Worm (Caenorhabditis elegans) whole organism, early embryonic: ENCODE measurements around the gene gna-1.

Experiments
- B0310.2 ChIP-seq: sonication (generic microtip); optimal IDR thresholded peaks from 2 replicates; lab custom pipeline; 2016; ENCODE audit warnings: mild to moderate bottlenecking, missing genetic modification characterization, missing compliant biosample characterization
- F13C5.2 ChIP-seq: sonication (generic microtip); optimal IDR thresholded peaks from 2 replicates; lab custom pipeline; 2017; ENCODE audit warnings: mild to moderate bottlenecking, missing genetic modification characterization, inconsistent platforms, missing compliant biosample characterization
- ama-1 ChIP-seq: fragments of 150-350 bp; optimal IDR thresholded peaks from 2 replicates; lab custom pipeline; 2014
- ceh-36 ChIP-seq: sonication (generic microtip); optimal IDR thresholded peaks from 2 replicates; lab custom pipeline; 2016; ENCODE audit warnings: missing genetic modification characterization, inconsistent platforms, missing compliant biosample characterization
- flt-1 ChIP-seq: fragments of 200-800 bp; sonication (Bioruptor generic); IDR thresholded peaks from 2 replicates; pipeline ENCODE4 v1.3.6; 2022; ENCODE audit warnings: missing genetic modification characterization, missing compliant biosample characterization
- hmbx-1 ChIP-seq: sonication (generic microtip); optimal IDR thresholded peaks from 2 replicates; lab custom pipeline; 2016; ENCODE audit warnings: mild to moderate bottlenecking, missing genetic modification characterization, missing compliant biosample characterization
- hmg-4 ChIP-seq: fragments of 200-800 bp; sonication (Bioruptor generic); optimal IDR thresholded peaks from 2 replicates; lab custom pipeline; 2018; ENCODE audit warnings: mild to moderate bottlenecking, missing genetic modification characterization, missing compliant biosample characterization
- hnd-1 ChIP-seq: sonication (generic microtip); optimal IDR thresholded peaks from 2 replicates; lab custom pipeline; 2016; ENCODE audit warnings: missing genetic modification characterization, missing compliant biosample characterization
- pes-1 ChIP-seq: fragments of 200-800 bp; sonication (Bioruptor generic); IDR thresholded peaks from 2 replicates; pipeline ENCODE4 v1.3.6; 2022; ENCODE audit warnings: missing genetic modification reagents, missing genetic modification characterization, missing compliant biosample characterization
- scrt-1 ChIP-seq: fragments of 200-800 bp; sonication (Bioruptor generic); IDR thresholded peaks from 2 replicates; pipeline ENCODE4 v1.3.6; 2022; ENCODE audit warnings: missing genetic modification characterization, missing compliant biosample characterization
- sea-1 ChIP-seq: fragments of 200-800 bp; sonication (Bioruptor generic); conservative IDR thresholded peaks from 2 replicates; pipeline ENCODE4 v1.3.6; 2022; ENCODE audit warnings: missing genetic modification characterization, missing compliant biosample characterization
- tbx-11 ChIP-seq: fragments of 200-800 bp; sonication (Bioruptor generic); IDR thresholded peaks from 2 replicates; pipeline ENCODE4 v1.3.6; 2022; ENCODE audit warnings: missing genetic modification characterization, missing compliant biosample characterization

DNA sequence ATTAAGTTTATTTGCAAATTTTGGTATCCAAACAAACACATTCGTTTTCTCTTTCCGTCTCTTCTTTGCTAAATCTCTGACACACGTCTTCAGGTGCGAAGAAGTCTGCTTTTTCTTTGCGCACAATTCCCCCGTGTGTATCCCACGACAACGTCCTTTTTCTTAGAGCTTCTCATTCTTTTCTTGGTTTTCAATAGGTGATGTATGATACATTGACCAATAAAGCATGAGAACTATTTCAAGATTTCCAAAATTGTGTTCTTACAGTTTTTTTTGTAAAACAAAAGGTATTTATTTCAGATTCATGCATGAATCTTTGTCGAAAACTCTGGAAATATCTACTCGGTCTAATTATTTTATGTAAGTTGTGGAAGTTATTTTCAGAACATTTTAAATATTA, 30.2 kb downstream of the gna-1 start, which contains the start of gene B0024.15:
- TF ChIP-seq flt-1 (GFP tag; lab: Robert Waterston, UW) (no peak), ama-1 (lab: Kevin White, UChicago) (no peak), hnd-1 (no peak), sea-1 (no peak), hmg-4 (GFP tag; lab: Kevin White, UChicago) (no peak), scrt-1 (GFP tag; lab: Robert Waterston, UW) (no peak), ceh-36 (tag; lab: Kevin White, UChicago) (no peak), tbx-11 (GFP tag; lab: Robert Waterston, UW) (no peak), hmbx-1 (no peak), F13C5.2 (tag; lab: Kevin White, UChicago) (no peak), B0310.2 (tag; lab: Kevin White, UChicago) (no peak), pes-1 (GFP tag; lab: Robert Waterston, UW) (no peak)
